Fruit fly (Drosophila melanogaster) whole organism, embryonic: Measurements from ENCODE around the gene Sk2.

Experiments
- ATbp ChIP-seq: fragments of 200-800 bp; sonication (Bioruptor generic); optimal IDR thresholded peaks from 2 replicates; lab custom pipeline; 2017; ENCODE audit warnings: missing biosample characterization, mild to moderate bottlenecking, missing genetic modification characterization, missing genetic modification reagents
- Atf6 ChIP-seq: fragments of 200-800 bp; sonication (Bioruptor generic); IDR thresholded peaks from 2 replicates; pipeline ENCODE4 v1.3.6; 2022; ENCODE audit warnings: missing biosample characterization, missing genetic modification characterization
- Bteb2 ChIP-seq: fragments of 200-800 bp; sonication (Bioruptor generic); optimal IDR thresholded peaks from 2 replicates; lab custom pipeline; 2016; ENCODE audit warnings: missing biosample characterization, missing genetic modification characterization
- CG11504 ChIP-seq: fragments of 200-800 bp; sonication (Bioruptor generic); optimal IDR thresholded peaks from 3 replicates; lab custom pipeline; 2019; ENCODE audit warnings: missing biosample characterization, mild to moderate bottlenecking, missing genetic modification characterization, moderate library complexity
- CG11560 ChIP-seq: fragments of 200-800 bp; sonication (Bioruptor generic); IDR thresholded peaks from 3 replicates; pipeline ENCODE4 v1.3.6; 2022; ENCODE audit warnings: missing biosample characterization, missing genetic modification characterization
- CG12236 ChIP-seq: fragments of 200-800 bp; sonication (Bioruptor generic); optimal IDR thresholded peaks from 2 replicates; lab custom pipeline; 2016; ENCODE audit warnings: missing biosample characterization, missing genetic modification characterization
- CG13287 ChIP-seq: fragments of 200-800 bp; sonication (Bioruptor generic); IDR thresholded peaks from 2 replicates; pipeline ENCODE4 v1.3.6; 2022; ENCODE audit warnings: missing biosample characterization, missing genetic modification characterization; ENCODE audit not compliant: partially characterized antibody
- CG14860 ChIP-seq: fragments of 200-800 bp; sonication (Bioruptor generic); IDR thresholded peaks from 3 replicates; pipeline ENCODE4 v1.3.6; 2022; ENCODE audit warnings: missing biosample characterization, missing genetic modification characterization; ENCODE audit not compliant: partially characterized antibody
- CG14965 ChIP-seq: fragments of 200-800 bp; sonication (Bioruptor generic); optimal IDR thresholded peaks from 2 replicates; lab custom pipeline; 2016; ENCODE audit warnings: missing biosample characterization, missing genetic modification characterization, borderline replicate concordance
- CG1647 ChIP-seq: fragments of 200-800 bp; sonication (Bioruptor generic); optimal IDR thresholded peaks from 3 replicates; lab custom pipeline; 2016; ENCODE audit warnings: missing biosample characterization, missing genetic modification characterization
- CG16815 ChIP-seq: fragments of 200-800 bp; sonication (Bioruptor generic); optimal IDR thresholded peaks from 3 replicates; lab custom pipeline; 2017; ENCODE audit warnings: missing biosample characterization, mild to moderate bottlenecking, missing genetic modification characterization
- CG17359 ChIP-seq: fragments of 200-800 bp; sonication (Bioruptor generic); optimal IDR thresholded peaks from 3 replicates; lab custom pipeline; 2018; ENCODE audit warnings: missing biosample characterization, mild to moderate bottlenecking, missing genetic modification characterization, moderate library complexity
- CG30431 ChIP-seq: fragments of 200-800 bp; sonication (Bioruptor generic); optimal IDR thresholded peaks from 2 replicates; lab custom pipeline; 2017; ENCODE audit warnings: missing biosample characterization, missing genetic modification characterization
- CG31441 ChIP-seq: fragments of 200-800 bp; sonication (Bioruptor generic); IDR thresholded peaks from 2 replicates; pipeline ENCODE4 v1.3.6; 2022; ENCODE audit warnings: missing biosample characterization, missing genetic modification characterization
- CG3847 ChIP-seq: fragments of 200-800 bp; sonication (Bioruptor generic); IDR thresholded peaks from 2 replicates; pipeline ENCODE4 v1.3.6; 2022; ENCODE audit warnings: missing biosample characterization, missing genetic modification characterization
- CG4424 ChIP-seq: fragments of 200-800 bp; sonication (Bioruptor generic); optimal IDR thresholded peaks from 3 replicates; lab custom pipeline; 2016; ENCODE audit warnings: missing biosample characterization, missing genetic modification characterization
- CG4730 ChIP-seq: fragments of 200-800 bp; sonication (Bioruptor generic); IDR thresholded peaks from 2 replicates; pipeline ENCODE4 v1.3.6; 2022; ENCODE audit warnings: missing biosample characterization, missing genetic modification characterization
- CG5180 ChIP-seq: fragments of 200-800 bp; sonication (Bioruptor generic); optimal IDR thresholded peaks from 3 replicates; lab custom pipeline; 2017; ENCODE audit warnings: missing biosample characterization, missing genetic modification characterization, mild to moderate bottlenecking, moderate library complexity, missing genetic modification reagents
- CG6813 ChIP-seq: fragments of 200-800 bp; sonication (Bioruptor generic); optimal IDR thresholded peaks from 2 replicates; lab custom pipeline; 2017; ENCODE audit warnings: missing biosample characterization, missing genetic modification characterization, mild to moderate bottlenecking, moderate library complexity, missing genetic modification reagents
- CG7357 ChIP-seq: fragments of 200-800 bp; sonication (Bioruptor generic); IDR thresholded peaks from 3 replicates; pipeline ENCODE4 v1.3.6; 2022; ENCODE audit warnings: missing biosample characterization, missing genetic modification characterization
- CG8388 ChIP-seq: fragments of 200-800 bp; sonication (Bioruptor generic); optimal IDR thresholded peaks from 2 replicates; lab custom pipeline; 2019; ENCODE audit warnings: missing biosample characterization, mild to moderate bottlenecking, missing genetic modification characterization, moderate library complexity
- D19A ChIP-seq: fragments of 200-800 bp; optimal IDR thresholded peaks from 3 replicates; lab custom pipeline; 2019; ENCODE audit warnings: missing biosample characterization, mild to moderate bottlenecking, missing genetic modification characterization, moderate library complexity
- Drgx ChIP-seq: fragments of 200-800 bp; sonication (Bioruptor generic); IDR thresholded peaks from 2 replicates; pipeline ENCODE4 v1.3.6; 2022; ENCODE audit warnings: missing biosample characterization, missing genetic modification characterization
- Fer1 ChIP-seq: fragments of 200-800 bp; sonication (Bioruptor generic); optimal IDR thresholded peaks from 2 replicates; lab custom pipeline; 2017; ENCODE audit warnings: missing biosample characterization, mild to moderate bottlenecking, missing genetic modification characterization
- HLH4C ChIP-seq: fragments of 200-800 bp; sonication (Bioruptor generic); IDR thresholded peaks from 3 replicates; pipeline ENCODE4 v1.3.6; 2022; ENCODE audit warnings: missing biosample characterization, missing genetic modification characterization; ENCODE audit not compliant: partially characterized antibody
- Hmr ChIP-seq: fragments of 200-800 bp; sonication (Bioruptor generic); optimal IDR thresholded peaks from 3 replicates; lab custom pipeline; 2017; ENCODE audit warnings: mild to moderate bottlenecking, missing biosample characterization, missing genetic modification reagents, missing genetic modification characterization
- Poxn ChIP-seq: fragments of 200-800 bp; sonication (Bioruptor generic); IDR thresholded peaks from 2 replicates; pipeline ENCODE4 v1.3.6; 2022; ENCODE audit warnings: missing biosample characterization, missing genetic modification characterization
- amos ChIP-seq: fragments of 200-800 bp; sonication (Bioruptor generic); IDR thresholded peaks from 2 replicates; pipeline ENCODE4 v1.3.6; 2022; ENCODE audit warnings: missing biosample characterization, missing genetic modification characterization; ENCODE audit not compliant: partially characterized antibody
- ap ChIP-seq: fragments of 200-800 bp; sonication (Bioruptor generic); IDR thresholded peaks from 2 replicates; pipeline ENCODE4 v1.3.6; 2022; ENCODE audit warnings: missing biosample characterization, missing genetic modification characterization
- ara ChIP-seq: fragments of 200-800 bp; sonication (Bioruptor generic); IDR thresholded peaks from 2 replicates; pipeline ENCODE4 v1.3.6; 2022; ENCODE audit warnings: missing biosample characterization, missing genetic modification characterization
- bsh ChIP-seq, 2 experiments: fragments of 200-800 bp; sonication (Bioruptor generic); optimal IDR thresholded peaks; 2 replicates each; lab custom pipeline; 2017 to 2018; ENCODE audit warnings: mild to moderate bottlenecking in 2 of 2, missing biosample characterization in 2 of 2, missing genetic modification characterization in 2 of 2, moderate library complexity in 1 of 2
- chn ChIP-seq: fragments of 200-800 bp; sonication (Bioruptor generic); optimal IDR thresholded peaks from 2 replicates; lab custom pipeline; 2016; ENCODE audit warnings: missing biosample characterization, missing genetic modification characterization
- danr ChIP-seq: fragments of 200-800 bp; sonication (Bioruptor generic); IDR thresholded peaks from 2 replicates; pipeline ENCODE4 v1.3.6; 2022; ENCODE audit warnings: missing biosample characterization, missing genetic modification characterization
- dmrt11E ChIP-seq: fragments of 200-800 bp; sonication (Bioruptor generic); optimal IDR thresholded peaks from 3 replicates; lab custom pipeline; 2018; ENCODE audit warnings: missing biosample characterization, mild to moderate bottlenecking, missing genetic modification characterization, moderate library complexity
- grn ChIP-seq: fragments of 200-800 bp; sonication (Bioruptor generic); optimal IDR thresholded peaks from 3 replicates; lab custom pipeline; 2017; ENCODE audit warnings: missing biosample characterization, missing genetic modification characterization
- gro ChIP-seq: fragments of 200-800 bp; sonication (Bioruptor generic); optimal IDR thresholded peaks from 2 replicates; lab custom pipeline; 2016; ENCODE audit warnings: missing biosample characterization, missing genetic modification characterization
- hth ChIP-seq: fragments of >200 bp; optimal IDR thresholded peaks from 2 replicates; lab custom pipeline; 2017; ENCODE audit warnings: inconsistent platforms
- lilli ChIP-seq: fragments of 200-800 bp; sonication (Bioruptor generic); optimal IDR thresholded peaks from 3 replicates; lab custom pipeline; 2016; ENCODE audit warnings: missing biosample characterization, missing genetic modification characterization
- pros ChIP-seq: fragments of 200-800 bp; sonication (Bioruptor generic); optimal IDR thresholded peaks from 3 replicates; lab custom pipeline; 2019; ENCODE audit warnings: missing biosample characterization, mild to moderate bottlenecking, missing genetic modification characterization, moderate library complexity
- rib ChIP-seq: fragments of 200-800 bp; sonication (Bioruptor generic); IDR thresholded peaks from 2 replicates; pipeline ENCODE4 v1.3.6; 2022; ENCODE audit warnings: missing biosample characterization, missing genetic modification characterization
- row ChIP-seq: fragments of 200-800 bp; sonication (Bioruptor generic); IDR thresholded peaks from 3 replicates; pipeline ENCODE4 v1.3.6; 2022; ENCODE audit warnings: missing biosample characterization, missing genetic modification characterization
- sima ChIP-seq: fragments of 200-800 bp; sonication (Bioruptor generic); optimal IDR thresholded peaks from 2 replicates; lab custom pipeline; 2016; ENCODE audit warnings: missing biosample characterization, missing genetic modification characterization
- slp2 ChIP-seq: fragments of 200-800 bp; sonication (Bioruptor generic); optimal IDR thresholded peaks from 2 replicates; lab custom pipeline; 2016; ENCODE audit warnings: missing biosample characterization, missing genetic modification characterization
- zfh2 ChIP-seq: fragments of 200-800 bp; sonication (Bioruptor generic); optimal IDR thresholded peaks from 2 replicates; lab custom pipeline; 2016; ENCODE audit warnings: missing biosample characterization, missing genetic modification characterization

Sk2 gene

dm6 chr3L:3073460-3073859, 26.6 kb downstream of the Sk2 start (continued):
- TF ChIP-seq CG12236, result no peak
- no peak for TF ChIP-seq Poxn (GFP tag; lab: Robert Waterston, UW)
- peak; percentile 39 for TF ChIP-seq ATbp
- no peak for TF ChIP-seq amos
- no peak for TF ChIP-seq CG30431
- peak; percentile 49 for TF ChIP-seq pros (GFP tag; lab: Kevin White, UChicago)
- no peak for TF ChIP-seq CG17359
- no peak for TF ChIP-seq Hmr (GFP tag; lab: Kevin White, UChicago)
- no peak for TF ChIP-seq HLH4C (GFP tag; lab: Robert Waterston, UW)
- TF ChIP-seq dmrt11E (tag; lab: Kevin White, UChicago), result peak; percentile 20
- no peak for TF ChIP-seq rib (GFP tag; lab: Robert Waterston, UW)
- TF ChIP-seq CG14965 (GFP tag; lab: Kevin White, UChicago), result no peak
- TF ChIP-seq CG1647, result no peak
- TF ChIP-seq CG11504 (tag; lab: Kevin White, UChicago), result no peak
- TF ChIP-seq Atf6, result no peak
- no peak for TF ChIP-seq ap (GFP tag; lab: Robert Waterston, UW)
- no peak for TF ChIP-seq CG14860 (GFP tag; lab: Robert Waterston, UW)
- TF ChIP-seq ara (GFP tag; lab: Robert Waterston, UW), result peak; percentile 27; the same call in 1 of the 2 replicates
- TF ChIP-seq CG13287 (GFP tag; lab: Robert Waterston, UW), result no peak
- no peak for TF ChIP-seq CG4424
- TF ChIP-seq CG16815 (GFP tag; lab: Kevin White, UChicago), result no peak
- no peak for TF ChIP-seq CG8388
- no peak for TF ChIP-seq CG11560 (tag; lab: Robert Waterston, UW)
- TF ChIP-seq CG5180 (GFP tag; lab: Kevin White, UChicago), result no peak
- TF ChIP-seq hth (lab: Kevin White, UChicago), result no peak
- TF ChIP-seq chn (GFP tag; lab: Kevin White, UChicago), result peak; percentile 22
- TF ChIP-seq CG3847 (GFP tag; lab: Robert Waterston, UW), result no peak
- no peak for TF ChIP-seq CG7357 (GFP tag; lab: Robert Waterston, UW)
- TF ChIP-seq Drgx (GFP tag; lab: Robert Waterston, UW), result 0 out of 2 replicates have a peak, but pooled peaks have one; percentile 18
- TF ChIP-seq row, result peak; percentile 53
- no peak for TF ChIP-seq danr (GFP tag; lab: Robert Waterston, UW)
- TF ChIP-seq Fer1 (GFP tag; lab: Kevin White, UChicago), result no peak
- no peak for TF ChIP-seq sima
- no peak for TF ChIP-seq lilli (GFP tag; lab: Kevin White, UChicago)
- no peak for TF ChIP-seq Bteb2
- TF ChIP-seq CG31441 (GFP tag; lab: Robert Waterston, UW), result no peak
- TF ChIP-seq gro, result no peak
- no peak for TF ChIP-seq grn (GFP tag; lab: Kevin White, UChicago)
- TF ChIP-seq CG4730 (GFP tag; lab: Robert Waterston, UW), result no peak
- TF ChIP-seq CG6813 (GFP tag; lab: Kevin White, UChicago), result peak; percentile 9

- TF ChIP-seq zfh2 (no peak), D19A (tag; lab: Kevin White, UChicago) (peak; percentile 21), bsh (GFP tag; optimal IDR thresholded peaks at IDR 0.05; lab: Kevin White, UChicago) (peak in 1 of 2 experiments; percentile 7), slp2 (GFP tag; lab: Kevin White, UChicago) (no peak)
- TF ChIP-seq, all 482 proteins: peak for 2
These were observed 27.5 kb downstream of the Sk2 start for dm6 chr3L:3074380-3074779.
